Fruit fly (Drosophila melanogaster) whole organism, embryonic: ENCODE measurements around the gene RfC3.
A peak's percentile ranks its signal among the peaks of the same experiment; 100 is the strongest.

Source experiments
- Adf1 ChIP-seq: fragments of 200-800 bp; sonication (Bioruptor generic); IDR thresholded peaks from 2 replicates; pipeline ENCODE4 v1.3.6; 2022; ENCODE audit warnings: missing biosample characterization, missing genetic modification characterization
- CG10274 ChIP-seq: fragments of 200-800 bp; sonication (Bioruptor generic); optimal IDR thresholded peaks from 3 replicates; lab custom pipeline; 2017; ENCODE audit warnings: missing biosample characterization, mild to moderate bottlenecking, missing genetic modification characterization
- CG11456 ChIP-seq: fragments of 200-800 bp; sonication (Bioruptor generic); IDR thresholded peaks from 3 replicates; pipeline ENCODE4 v1.3.6; 2022; ENCODE audit warnings: missing biosample characterization, missing genetic modification characterization
- CG11696 ChIP-seq: fragments of 200-800 bp; sonication (Bioruptor generic); IDR thresholded peaks from 2 replicates; pipeline ENCODE4 v1.3.6; 2022; ENCODE audit warnings: missing biosample characterization, missing genetic modification characterization
- CG12299 ChIP-seq: fragments of 200-800 bp; sonication (Bioruptor generic); optimal IDR thresholded peaks from 2 replicates; lab custom pipeline; 2018; ENCODE audit warnings: missing biosample characterization, mild to moderate bottlenecking, missing genetic modification characterization
- CG14441 ChIP-seq: fragments of 200-800 bp; sonication (Bioruptor generic); IDR thresholded peaks from 2 replicates; pipeline ENCODE4 v1.3.6; 2022; ENCODE audit warnings: missing biosample characterization, missing genetic modification characterization
- CG15073 ChIP-seq: fragments of 200-800 bp; sonication (Bioruptor generic); optimal IDR thresholded peaks from 2 replicates; lab custom pipeline; 2016; ENCODE audit warnings: missing biosample characterization, missing genetic modification characterization
- CG15696 ChIP-seq: fragments of 200-800 bp; sonication (Bioruptor generic); optimal IDR thresholded peaks from 2 replicates; lab custom pipeline; 2019; ENCODE audit warnings: missing biosample characterization, mild to moderate bottlenecking, missing genetic modification characterization, moderate library complexity
- CG16813 ChIP-seq: fragments of 200-800 bp; sonication (Bioruptor generic); IDR thresholded peaks from 3 replicates; pipeline ENCODE4 v1.3.6; 2022; ENCODE audit warnings: missing biosample characterization, missing genetic modification characterization; ENCODE audit not compliant: partially characterized antibody
- CG17186 ChIP-seq: fragments of 200-800 bp; sonication (Bioruptor generic); optimal IDR thresholded peaks from 3 replicates; lab custom pipeline; 2017; ENCODE audit warnings: missing biosample characterization, missing genetic modification reagents, missing genetic modification characterization
- CG17912 ChIP-seq: fragments of 200-800 bp; sonication (Bioruptor generic); optimal IDR thresholded peaks from 2 replicates; lab custom pipeline; 2018; ENCODE audit warnings: missing biosample characterization, mild to moderate bottlenecking, missing genetic modification characterization
- CG34224 ChIP-seq: fragments of 200-800 bp; sonication (Bioruptor generic); IDR thresholded peaks from 3 replicates; pipeline ENCODE4 v1.3.6; 2022; ENCODE audit warnings: missing biosample characterization, missing genetic modification characterization; ENCODE audit not compliant: partially characterized antibody
- CG3995 ChIP-seq: fragments of 200-800 bp; sonication (Bioruptor generic); optimal IDR thresholded peaks from 3 replicates; lab custom pipeline; 2016; ENCODE audit warnings: missing biosample characterization, missing genetic modification characterization
- CG4424 ChIP-seq: fragments of 200-800 bp; sonication (Bioruptor generic); optimal IDR thresholded peaks from 3 replicates; lab custom pipeline; 2016; ENCODE audit warnings: missing biosample characterization, missing genetic modification characterization
- CG4617 ChIP-seq: fragments of 200-800 bp; sonication (Bioruptor generic); optimal IDR thresholded peaks from 3 replicates; lab custom pipeline; 2016; ENCODE audit warnings: missing biosample characterization, missing genetic modification characterization, borderline replicate concordance
- CG5245 ChIP-seq: fragments of 200-800 bp; sonication (Bioruptor generic); optimal IDR thresholded peaks from 3 replicates; lab custom pipeline; 2016; ENCODE audit warnings: missing biosample characterization, missing genetic modification characterization
- CG6813 ChIP-seq: fragments of 200-800 bp; sonication (Bioruptor generic); optimal IDR thresholded peaks from 2 replicates; lab custom pipeline; 2017; ENCODE audit warnings: missing biosample characterization, missing genetic modification characterization, mild to moderate bottlenecking, moderate library complexity, missing genetic modification reagents
- CG7357 ChIP-seq: fragments of 200-800 bp; sonication (Bioruptor generic); IDR thresholded peaks from 3 replicates; pipeline ENCODE4 v1.3.6; 2022; ENCODE audit warnings: missing biosample characterization, missing genetic modification characterization
- CG9727 ChIP-seq: fragments of 200-800 bp; sonication (Bioruptor generic); optimal IDR thresholded peaks from 3 replicates; lab custom pipeline; 2017; ENCODE audit warnings: missing biosample characterization, mild to moderate bottlenecking, missing genetic modification characterization
- CoRest ChIP-seq: fragments of 200-800 bp; sonication (Bioruptor generic); optimal IDR thresholded peaks from 3 replicates; lab custom pipeline; 2018; ENCODE audit warnings: missing biosample characterization, mild to moderate bottlenecking, missing genetic modification characterization, moderate library complexity
- Dad ChIP-seq: fragments of 200-800 bp; sonication (Bioruptor generic); optimal IDR thresholded peaks from 3 replicates; lab custom pipeline; 2016; ENCODE audit warnings: missing biosample characterization, missing genetic modification characterization
- E2f1 ChIP-seq: fragments of 200-800 bp; sonication (Bioruptor generic); IDR thresholded peaks from 2 replicates; pipeline ENCODE4 v1.3.6; 2022; ENCODE audit warnings: missing biosample characterization, missing genetic modification characterization
- Ets65A ChIP-seq: fragments of 200-800 bp; sonication (Bioruptor generic); peaks from one replicate; lab custom pipeline; 2016; ENCODE audit warnings: missing biosample characterization, missing genetic modification characterization
- Fer3 ChIP-seq: fragments of 200-800 bp; sonication (Bioruptor generic); optimal IDR thresholded peaks from 2 replicates; lab custom pipeline; 2018; ENCODE audit warnings: missing biosample characterization, mild to moderate bottlenecking, missing genetic modification characterization, moderate library complexity
- Hr51 ChIP-seq, 2 experiments: fragments of 200-800 bp; sonication (Bioruptor generic); optimal IDR thresholded peaks; 2 replicates in 1 of 2; 3 replicates in 1 of 2; lab custom pipeline; 2016 to 2018; ENCODE audit warnings: missing biosample characterization in 2 of 2, missing genetic modification characterization in 2 of 2, mild to moderate bottlenecking in 1 of 2, moderate library complexity in 1 of 2
- Hr78 ChIP-seq, 2 experiments: fragments of 200-800 bp in 1 of 2; fragments of >200 bp in 1 of 2; sonication (Bioruptor generic) in 1 of 2; optimal IDR thresholded peaks; 2 replicates each; lab custom pipeline; 2017 to 2019; ENCODE audit warnings: missing biosample characterization in 2 of 2, missing genetic modification characterization in 2 of 2, mild to moderate bottlenecking in 1 of 2, moderate library complexity in 1 of 2
- Stat92E ChIP-seq, 3 experiments: fragments of >200 bp in 2 of 3; fragments of 200-800 bp in 1 of 3; sonication (Bioruptor generic) in 1 of 3; optimal IDR thresholded peaks; 2 replicates each; lab custom pipeline; 2017 to 2019; ENCODE audit warnings: missing biosample characterization in 3 of 3, missing genetic modification characterization in 3 of 3, mild to moderate bottlenecking in 1 of 3, moderate library complexity in 1 of 3
- aop ChIP-seq: fragments of 200-800 bp; sonication (Bioruptor generic); IDR thresholded peaks from 2 replicates; pipeline ENCODE4 v1.3.6; 2022; ENCODE audit warnings: missing biosample characterization, missing genetic modification characterization
- ap ChIP-seq: fragments of 200-800 bp; sonication (Bioruptor generic); IDR thresholded peaks from 2 replicates; pipeline ENCODE4 v1.3.6; 2022; ENCODE audit warnings: missing biosample characterization, missing genetic modification characterization
- cas ChIP-seq: fragments of 200-800 bp; sonication (Bioruptor generic); IDR thresholded peaks from 2 replicates; pipeline ENCODE4 v1.3.6; 2022; ENCODE audit warnings: missing biosample characterization, missing genetic modification characterization
- dmrt99B ChIP-seq: fragments of 200-800 bp; sonication (Bioruptor generic); optimal IDR thresholded peaks from 2 replicates; lab custom pipeline; 2018; ENCODE audit warnings: missing biosample characterization, mild to moderate bottlenecking, missing genetic modification characterization, moderate library complexity
- gcm ChIP-seq: fragments of 200-800 bp; sonication (Bioruptor generic); optimal IDR thresholded peaks from 2 replicates; lab custom pipeline; 2019; ENCODE audit warnings: missing biosample characterization, mild to moderate bottlenecking, missing genetic modification characterization, moderate library complexity
- gem ChIP-seq: fragments of 200-800 bp; sonication (Bioruptor generic); optimal IDR thresholded peaks from 2 replicates; lab custom pipeline; 2019; ENCODE audit warnings: missing biosample characterization, mild to moderate bottlenecking, missing genetic modification characterization, moderate library complexity
- hb ChIP-seq: fragments of 200-800 bp; sonication (Bioruptor generic); IDR thresholded peaks from 3 replicates; pipeline ENCODE4 v1.3.6; 2022; ENCODE audit warnings: missing biosample characterization, missing genetic modification characterization; ENCODE audit not compliant: partially characterized antibody
- inv ChIP-seq: fragments of 200-800 bp; sonication (Bioruptor generic); IDR thresholded peaks from 2 replicates; pipeline ENCODE4 v1.3.6; 2022; ENCODE audit warnings: missing biosample characterization, missing genetic modification characterization; ENCODE audit not compliant: partially characterized antibody
- jumu ChIP-seq: fragments of 200-800 bp; sonication (Bioruptor generic); optimal IDR thresholded peaks from 3 replicates; lab custom pipeline; 2016; ENCODE audit warnings: missing biosample characterization, missing genetic modification characterization
- kay ChIP-seq: fragments of 200-800 bp; sonication (Bioruptor generic); optimal IDR thresholded peaks from 2 replicates; lab custom pipeline; 2016; ENCODE audit warnings: missing biosample characterization, missing genetic modification characterization
- kni ChIP-seq: fragments of 200-800 bp; sonication (Bioruptor generic); optimal IDR thresholded peaks from 3 replicates; lab custom pipeline; 2017; ENCODE audit warnings: mild to moderate bottlenecking, missing biosample characterization, missing genetic modification reagents, missing genetic modification characterization
- lmd ChIP-seq: fragments of 200-800 bp; sonication (Bioruptor generic); IDR thresholded peaks from 2 replicates; pipeline ENCODE4 v1.3.6; 2022; ENCODE audit warnings: missing biosample characterization, missing genetic modification characterization
- nerfin-1 ChIP-seq: fragments of 200-800 bp; sonication (Bioruptor generic); optimal IDR thresholded peaks from 3 replicates; lab custom pipeline; 2019; ENCODE audit warnings: missing biosample characterization, mild to moderate bottlenecking, missing genetic modification characterization, moderate library complexity
- phol ChIP-seq: fragments of 200-800 bp; sonication (Bioruptor generic); optimal IDR thresholded peaks from 3 replicates; lab custom pipeline; 2018; ENCODE audit warnings: missing biosample characterization, mild to moderate bottlenecking, missing genetic modification characterization, moderate library complexity
- pita ChIP-seq: fragments of 200-800 bp; sonication (Bioruptor generic); optimal IDR thresholded peaks from 2 replicates; lab custom pipeline; 2017; ENCODE audit warnings: missing biosample characterization, mild to moderate bottlenecking, missing genetic modification characterization
- schlank ChIP-seq: fragments of 200-800 bp; sonication (Bioruptor generic); optimal IDR thresholded peaks from 2 replicates; lab custom pipeline; 2018; ENCODE audit warnings: missing biosample characterization, mild to moderate bottlenecking, missing genetic modification characterization
- sim ChIP-seq: fragments of 200-800 bp; sonication (Bioruptor generic); IDR thresholded peaks from 2 replicates; pipeline ENCODE4 v1.3.6; 2022; ENCODE audit warnings: missing biosample characterization, missing genetic modification characterization
- sima ChIP-seq: fragments of 200-800 bp; sonication (Bioruptor generic); optimal IDR thresholded peaks from 2 replicates; lab custom pipeline; 2016; ENCODE audit warnings: missing biosample characterization, missing genetic modification characterization
- so ChIP-seq: fragments of 200-800 bp; sonication (Bioruptor generic); IDR thresholded peaks from 3 replicates; pipeline ENCODE4 v1.3.6; 2022; ENCODE audit warnings: missing biosample characterization, missing genetic modification characterization
- sqz ChIP-seq: fragments of 200-800 bp; sonication (Bioruptor generic); optimal IDR thresholded peaks from 3 replicates; lab custom pipeline; 2018; ENCODE audit warnings: missing biosample characterization, mild to moderate bottlenecking, missing genetic modification characterization
- ssp ChIP-seq: fragments of 200-800 bp; sonication (Bioruptor generic); IDR thresholded peaks from 2 replicates; pipeline ENCODE4 v1.3.6; 2022; ENCODE audit warnings: missing biosample characterization, missing genetic modification characterization
- tap ChIP-seq: fragments of 200-800 bp; optimal IDR thresholded peaks from 3 replicates; lab custom pipeline; 2019; ENCODE audit warnings: missing biosample characterization, mild to moderate bottlenecking, missing genetic modification characterization, moderate library complexity
- unpg ChIP-seq: fragments of 200-800 bp; sonication (Bioruptor generic); optimal IDR thresholded peaks from 3 replicates; lab custom pipeline; 2018; ENCODE audit warnings: missing biosample characterization, mild to moderate bottlenecking, missing genetic modification characterization, moderate library complexity
- zfh1 ChIP-seq: fragments of 200-800 bp; sonication (Bioruptor generic); IDR thresholded peaks from 3 replicates; pipeline ENCODE4 v1.3.6; 2022; ENCODE audit warnings: missing biosample characterization, missing genetic modification characterization

The RfC3 gene

dm6 chr2L:10396488-10396824 is 22.5 kb upstream of the RfC3 start, which contains the start of gene Cnot4 (continued):
- TF ChIP-seq sim (GFP tag; lab: Robert Waterston, UW), result no peak
- no peak for TF ChIP-seq E2f1 (GFP tag; lab: Robert Waterston, UW)
- peak; percentile 23 for TF ChIP-seq phol (tag; lab: Kevin White, UChicago)
- no peak for TF ChIP-seq CG4617 (GFP tag; lab: Kevin White, UChicago)
- no peak for TF ChIP-seq aop
- TF ChIP-seq kay (GFP tag; lab: Kevin White, UChicago), result no peak
- TF ChIP-seq nerfin-1 (tag; lab: Kevin White, UChicago), result no peak
- no peak for TF ChIP-seq sqz (GFP tag; lab: Kevin White, UChicago)
- no peak for TF ChIP-seq Fer3 (tag; lab: Kevin White, UChicago)
- TF ChIP-seq Hr78 (GFP tag; optimal IDR thresholded peaks at IDR 0.05; lab: Kevin White, UChicago), result no peak
- peak; percentile 46; the same call in 1 of the 3 replicates for TF ChIP-seq CG16813
- no peak for TF ChIP-seq ssp
- TF ChIP-seq CG5245, result no peak
- TF ChIP-seq kni, result no peak
- no peak for TF ChIP-seq CG10274 (GFP tag; lab: Kevin White, UChicago)
- no peak for TF ChIP-seq zfh1 (GFP tag; lab: Robert Waterston, UW)
- TF ChIP-seq hb (GFP tag; lab: Robert Waterston, UW), result no peak
- no peak for TF ChIP-seq CG14441 (GFP tag; lab: Robert Waterston, UW)
- TF ChIP-seq cas (GFP tag; lab: Robert Waterston, UW), result no peak
- TF ChIP-seq CG34224 (GFP tag; lab: Robert Waterston, UW), result no peak
- TF ChIP-seq schlank, result no peak
- no peak for TF ChIP-seq CG6813 (GFP tag; lab: Kevin White, UChicago)
- no peak for TF ChIP-seq Ets65A (GFP tag; lab: Kevin White, UChicago)
- no peak for TF ChIP-seq Dad
- no peak for TF ChIP-seq Hr51 (GFP tag; optimal IDR thresholded peaks at IDR 0.05; lab: Kevin White, UChicago)
- TF ChIP-seq Adf1 (GFP tag; lab: Robert Waterston, UW), result no peak
- no peak for TF ChIP-seq ap (GFP tag; lab: Robert Waterston, UW)
- no peak for TF ChIP-seq CoRest (tag; lab: Kevin White, UChicago)
- no peak for TF ChIP-seq lmd (GFP tag; lab: Robert Waterston, UW)
- no peak for TF ChIP-seq CG9727 (GFP tag; lab: Kevin White, UChicago)
- TF ChIP-seq CG7357 (GFP tag; lab: Robert Waterston, UW), result no peak
- no peak for TF ChIP-seq CG4424 (GFP tag; lab: Kevin White, UChicago)
- TF ChIP-seq CG17186 (GFP tag; lab: Kevin White, UChicago), result no peak
- TF ChIP-seq jumu (GFP tag; lab: Kevin White, UChicago), result no peak
- TF ChIP-seq Stat92E (GFP tag; optimal IDR thresholded peaks at IDR 0.05; lab: Kevin White, UChicago), result no peak
- TF ChIP-seq inv (GFP tag; lab: Robert Waterston, UW), result 0 out of 2 replicates have a peak, but pooled peaks have one; percentile 30
- TF ChIP-seq unpg (GFP tag; lab: Kevin White, UChicago), result no peak
- TF ChIP-seq sima (GFP tag; lab: Kevin White, UChicago), result no peak
- TF ChIP-seq CG3995, result peak; percentile 96
- TF ChIP-seq gcm (GFP tag; lab: Kevin White, UChicago), result no peak
- no peak for TF ChIP-seq pita (GFP tag; lab: Kevin White, UChicago)
- TF ChIP-seq gem (tag; lab: Kevin White, UChicago), result peak; percentile 24
- TF ChIP-seq so, result no peak
- TF ChIP-seq dmrt99B (tag; lab: Kevin White, UChicago), result no peak
- no peak for TF ChIP-seq CG17912 (GFP tag; lab: Kevin White, UChicago)
- no peak for TF ChIP-seq CG15073 (GFP tag; lab: Kevin White, UChicago)
- no peak for TF ChIP-seq CG15696
- TF ChIP-seq tap (tag; lab: Kevin White, UChicago), result no peak
- no peak for TF ChIP-seq CG11696
- no peak for TF ChIP-seq CG12299 (tag; lab: Kevin White, UChicago)
- no peak for TF ChIP-seq CG11456 (GFP tag; lab: Robert Waterston, UW)
